Fruit fly (Drosophila melanogaster): ENCODE measurements around the gene CG10616.

CG10616 gene

dm6 chr3L:12482917-12483316 lies 11.4 kb downstream of the CG10616 start (continued):
- TF ChIP-seq CG2875 (GFP tag; optimal IDR thresholded peaks at IDR 0.05), result peak; percentile 71
- no peak for TF ChIP-seq pho (GFP tag; optimal IDR thresholded peaks at IDR 0.05)
- peak; percentile 27 for TF ChIP-seq slp2 (GFP tag; optimal IDR thresholded peaks at IDR 0.05)
- TF ChIP-seq Mes4 (GFP tag; optimal IDR thresholded peaks at IDR 0.05), result peak; percentile 59
- TF ChIP-seq GATAe (GFP tag; conservative IDR thresholded peaks at IDR 0.05), result 0 out of 2 replicates have a peak, but pooled peaks have one; percentile 9
- TF ChIP-seq CG9727 (GFP tag; optimal IDR thresholded peaks at IDR 0.05), result peak; percentile 76
- peak; percentile 67 for TF ChIP-seq E2f1 (GFP tag; IDR thresholded peaks at IDR 0.05)
- TF ChIP-seq CG8089 (GFP tag; optimal IDR thresholded peaks at IDR 0.05), result peak; percentile 32
- TF ChIP-seq dpn (GFP tag; optimal IDR thresholded peaks at IDR 0.05), result peak; percentile 57 to 66
- TF ChIP-seq nerfin-2 (GFP tag; IDR thresholded peaks at IDR 0.05; ENCODE audit: partially characterized antibody), result no peak
- peak; percentile 61 for TF ChIP-seq Chrac-16 (GFP tag; optimal IDR thresholded peaks at IDR 0.05)
- TF ChIP-seq CG3407 (GFP tag; optimal IDR thresholded peaks at IDR 0.05), result peak; percentile 54
- TF ChIP-seq Eip74EF (GFP tag; optimal IDR thresholded peaks at IDR 0.05), result peak in 1 of 2 experiments; percentile 63
- TF ChIP-seq unpg (GFP tag; optimal IDR thresholded peaks at IDR 0.05), result peak; percentile 69
- TF ChIP-seq CG1792 (GFP tag; optimal IDR thresholded peaks at IDR 0.05), result peak; percentile 44
- TF ChIP-seq CG10321 (GFP tag; IDR thresholded peaks at IDR 0.05), result no peak
- TF ChIP-seq CG18476 (GFP tag; optimal IDR thresholded peaks at IDR 0.05), result peak; percentile 57
- TF ChIP-seq gt (GFP tag; IDR thresholded peaks at IDR 0.05), result no peak
- no peak for TF ChIP-seq gfzf (GFP tag; optimal IDR thresholded peaks at IDR 0.05)
- no peak for TF ChIP-seq CG6813 (GFP tag; optimal IDR thresholded peaks at IDR 0.05)
- TF ChIP-seq Xrp1 (GFP tag; IDR thresholded peaks at IDR 0.05), result peak; percentile 80
- peak; percentile 79 for TF ChIP-seq sqz (GFP tag; optimal IDR thresholded peaks at IDR 0.05)
- TF ChIP-seq MTF-1 (GFP tag; optimal IDR thresholded peaks at IDR 0.05; ENCODE audit: borderline replicate concordance), result no peak
- peak; percentile 8; the same call in 1 of the 2 replicates for TF ChIP-seq E2f2 (GFP tag; IDR thresholded peaks at IDR 0.05)
- TF ChIP-seq HLHmδ (GFP tag; optimal IDR thresholded peaks at IDR 0.05), result no peak
- TF ChIP-seq tin (GFP tag; optimal IDR thresholded peaks at IDR 0.05), result peak; percentile 51
- TF ChIP-seq nau (GFP tag; optimal IDR thresholded peaks at IDR 0.05), result peak; percentile 69
- peak; percentile 57 for TF ChIP-seq CG10366 (GFP tag; IDR thresholded peaks at IDR 0.05)
- TF ChIP-seq en (GFP tag; optimal IDR thresholded peaks at IDR 0.05), result no peak
- peak; percentile 64 for TF ChIP-seq ewg (GFP tag; optimal IDR thresholded peaks at IDR 0.05)
- TF ChIP-seq CG15696 (tag; optimal IDR thresholded peaks at IDR 0.05), result peak; percentile 27
- TF ChIP-seq odd (GFP tag; optimal IDR thresholded peaks at IDR 0.05), result peak; percentile 76
- TF ChIP-seq Spps (tag; optimal IDR thresholded peaks at IDR 0.05), result no peak
- no peak for TF ChIP-seq ham (GFP tag; IDR thresholded peaks at IDR 0.05)
- no peak for TF ChIP-seq zf30C (GFP tag; optimal IDR thresholded peaks at IDR 0.05)
- no peak for TF ChIP-seq bowl (GFP tag; IDR thresholded peaks at IDR 0.05)
- no peak for TF ChIP-seq tx (GFP tag; optimal IDR thresholded peaks at IDR 0.05)
- TF ChIP-seq eyg (GFP tag; optimal IDR thresholded peaks at IDR 0.05), result peak; percentile 17
- no peak for TF ChIP-seq CG4282 (GFP tag; optimal IDR thresholded peaks at IDR 0.05)
- peak; percentile 71 for TF ChIP-seq CG14014 (GFP tag; IDR thresholded peaks at IDR 0.05)
- no peak for TF ChIP-seq CG9932 (GFP tag; IDR thresholded peaks at IDR 0.05)
- no peak for TF ChIP-seq Opbp (GFP tag; IDR thresholded peaks at IDR 0.05; ENCODE audit: partially characterized antibody)
- TF ChIP-seq CG6689 (GFP tag; IDR thresholded peaks at IDR 0.05), result peak; percentile 77
- 0 out of 3 replicates have a peak, but pooled peaks have one; percentile 15 for TF ChIP-seq jigr1 (GFP tag; IDR thresholded peaks at IDR 0.05)
- TF ChIP-seq HLH4C (GFP tag; IDR thresholded peaks at IDR 0.05; ENCODE audit: partially characterized antibody), result no peak
- no peak for TF ChIP-seq Ravus (GFP tag; IDR thresholded peaks at IDR 0.05)
- no peak; the same call in 1 of the 2 replicates for TF ChIP-seq ro (GFP tag; IDR thresholded peaks at IDR 0.05)
- TF ChIP-seq exex (tag; optimal IDR thresholded peaks at IDR 0.05), result peak; percentile 32
- peak; percentile 36 for TF ChIP-seq salm (tag; optimal IDR thresholded peaks at IDR 0.05)
- no peak for TF ChIP-seq kni (GFP tag; optimal IDR thresholded peaks at IDR 0.05)
- TF ChIP-seq HLH3B (GFP tag; IDR thresholded peaks at IDR 0.05), result peak; percentile 50
